Worm (Caenorhabditis elegans): Measurements from ENCODE around the gene W10C4.1.

W10C4.1 gene

DNA sequence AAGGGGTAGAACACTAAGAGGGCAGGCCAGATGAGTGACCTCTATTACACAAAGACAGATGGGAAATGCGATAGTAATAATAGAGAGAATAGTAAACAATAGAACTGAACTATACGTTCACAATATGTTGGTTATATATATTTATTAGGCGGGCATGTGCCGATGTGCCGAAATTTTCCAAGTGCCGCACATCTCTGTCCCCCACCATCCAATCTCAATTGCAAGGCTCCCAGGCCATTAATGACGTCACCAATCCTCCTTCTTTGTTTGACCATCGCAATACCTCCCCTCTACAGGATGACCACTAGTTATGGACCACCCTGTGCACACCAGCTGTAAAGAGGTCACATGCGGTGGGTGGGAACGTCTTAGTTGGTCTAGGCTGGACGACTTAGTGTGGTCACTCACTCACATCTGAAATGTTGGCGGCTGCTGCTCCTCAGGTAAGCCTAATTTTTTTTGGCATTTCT is 27.8 kb downstream of the W10C4.1 start, which contains the start of gene F40G9.6:
Gene F40G9.6, plus strand, starts transcription at position 420 of the 470 bp plus-strand sequence.
- TF ChIP-seq die-1 (tag; optimal IDR thresholded peaks at IDR 0.05) = no peak
- TF ChIP-seq K12H6.12 (tag; optimal IDR thresholded peaks at IDR 0.05) = no peak
- no peak for TF ChIP-seq madf-3 (GFP tag; IDR thresholded peaks at IDR 0.05)
- no peak for TF ChIP-seq him-1 (tag; optimal IDR thresholded peaks at IDR 0.05)
- TF ChIP-seq Y95B8A.8 (GFP tag; IDR thresholded peaks at IDR 0.05) = no peak
- TF ChIP-seq mcd-1 (GFP tag; IDR thresholded peaks at IDR 0.05) = no peak
- TF ChIP-seq madf-10 (tag; optimal IDR thresholded peaks at IDR 0.05) = no peak
- no peak for TF ChIP-seq Y53F4B.3 (GFP tag; IDR thresholded peaks at IDR 0.05)
- TF ChIP-seq ccch-3 (GFP tag; optimal IDR thresholded peaks at IDR 0.05) = no peak
- no peak for TF ChIP-seq ztf-26 (tag; optimal IDR thresholded peaks at IDR 0.05)
- TF ChIP-seq egrh-3 (GFP tag; IDR thresholded peaks at IDR 0.05) = no peak

DNA sequence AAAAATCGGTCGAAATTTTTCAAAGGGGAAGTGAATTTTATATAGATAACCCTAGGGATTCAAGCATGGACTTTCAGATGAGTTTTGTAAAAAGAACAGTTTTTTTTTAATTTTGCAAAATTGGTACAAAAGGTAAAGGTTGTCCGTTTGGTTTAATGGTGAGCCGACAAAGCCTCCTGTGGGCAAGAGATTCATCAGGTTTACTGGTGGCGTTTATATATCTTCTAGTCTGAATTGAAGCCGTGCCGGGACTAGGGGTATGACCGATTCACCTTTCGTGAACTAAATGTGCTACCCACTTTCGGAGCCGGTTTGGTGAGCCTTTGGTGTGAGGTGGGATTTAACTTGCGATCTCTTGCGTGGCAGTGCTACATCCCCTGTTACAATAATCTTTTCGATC is 28.8 kb downstream of the W10C4.1 start:
- no peak for TF ChIP-seq lin-35 (GFP tag; optimal IDR thresholded peaks at IDR 0.05)
- no peak for TF ChIP-seq F55B11.4 (tag; optimal IDR thresholded peaks at IDR 0.05; ENCODE audit: borderline replicate concordance, insufficient read depth)
- no peak for TF ChIP-seq hmg-1.2 (GFP tag; IDR thresholded peaks at IDR 0.05)
- no peak for TF ChIP-seq nfya-2 (GFP tag; IDR thresholded peaks at IDR 0.05)
- no peak for TF ChIP-seq bed-1 (GFP tag; IDR thresholded peaks at IDR 0.05)
- TF ChIP-seq attf-5 (GFP tag; optimal IDR thresholded peaks at IDR 0.05) = no peak
- no peak for TF ChIP-seq C17E4.6 (GFP tag; IDR thresholded peaks at IDR 0.05)
- no peak for TF ChIP-seq F22D6.2 (tag; optimal IDR thresholded peaks at IDR 0.05)
- TF ChIP-seq sptf-2 (GFP tag; optimal IDR thresholded peaks at IDR 0.05) = no peak
- no peak for TF ChIP-seq atf-7 (tag; optimal IDR thresholded peaks at IDR 0.05)
- TF ChIP-seq F39B2.1 (GFP tag; IDR thresholded peaks at IDR 0.05) = no peak

DNA sequence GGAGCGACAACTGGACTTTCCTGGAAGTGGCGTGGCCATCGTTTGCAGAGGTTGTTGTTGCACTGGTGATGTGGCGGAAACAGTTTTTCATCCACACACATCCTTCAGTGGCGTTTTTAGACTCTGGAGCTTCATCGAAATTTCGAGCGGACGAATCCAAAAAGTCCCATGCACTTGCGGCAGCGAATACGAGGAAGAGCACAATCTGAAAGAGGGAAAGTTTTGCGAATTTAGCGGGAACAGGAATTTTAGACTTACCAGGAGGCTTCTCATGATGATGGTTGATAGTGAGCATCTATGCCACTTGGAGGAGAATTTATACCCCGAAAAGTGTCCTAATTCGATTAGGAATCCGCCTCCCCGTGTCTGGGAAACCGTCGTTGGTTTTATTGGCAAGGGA is 29.2 kb downstream of the W10C4.1 start, which contains the start of gene F40G9.14:
Gene F40G9.14, minus strand, starts transcription at position 101 of the 400 bp plus-strand sequence.
- TF ChIP-seq Y79H2A.3 (GFP tag; conservative IDR thresholded peaks at IDR 0.05) (no peak), tbx-9 (tag; optimal IDR thresholded peaks at IDR 0.05; ENCODE audit: borderline replicate concordance) (no peak), zim-3 (tag; optimal IDR thresholded peaks at IDR 0.05) (no peak), T26A5.8 (tag; optimal IDR thresholded peaks at IDR 0.05) (no peak), attf-3 (GFP tag; conservative IDR thresholded peaks at IDR 0.05) (no peak), F23B12.7 (tag; optimal IDR thresholded peaks at IDR 0.05; ENCODE audit: insufficient read depth) (no peak), C17E4.6 (GFP tag; IDR thresholded peaks at IDR 0.05) (no peak), atf-7 (tag; optimal IDR thresholded peaks at IDR 0.05) (no peak), bed-2 (GFP tag; IDR thresholded peaks at IDR 0.05) (no peak), nhr-90 (tag; optimal IDR thresholded peaks at IDR 0.05) (no peak), F39B2.1 (GFP tag; IDR thresholded peaks at IDR 0.05) (no peak)

ce11 chrIII:175733-176132 is 31.2 kb downstream of the W10C4.1 start, which contains the start of gene clec-148:
TSS of gene clec-148 (minus strand) at chrIII:175833.
- TF ChIP-seq snpc-1.3 (tag; optimal IDR thresholded peaks at IDR 0.05; ENCODE audit: insufficient read depth) (no peak), ama-1 (optimal IDR thresholded peaks at IDR 0.05) (no peak), ama-1 (GFP tag; optimal IDR thresholded peaks at IDR 0.05) (no peak), K12H6.12 (tag; optimal IDR thresholded peaks at IDR 0.05) (no peak), lsl-1 (GFP tag; optimal IDR thresholded peaks at IDR 0.05) (no peak), rec-8 (tag; optimal IDR thresholded peaks at IDR 0.05) (no peak), F23B12.7 (tag; optimal IDR thresholded peaks at IDR 0.05; ENCODE audit: insufficient read depth) (no peak), ekl-4 (GFP tag; IDR thresholded peaks at IDR 0.05) (no peak), cebp-1 (GFP tag; IDR thresholded peaks at IDR 0.05) (no peak), cebp-1 (tag; optimal IDR thresholded peaks at IDR 0.05) (no peak), T07F8.4 (tag; optimal IDR thresholded peaks at IDR 0.05) (no peak), B0019.2 (GFP tag; conservative IDR thresholded peaks at IDR 0.05) (no peak), F57A8.1 (GFP tag; optimal IDR thresholded peaks at IDR 0.05) (no peak), rcor-1 (GFP tag; IDR thresholded peaks at IDR 0.05) (no peak), F37B4.10 (GFP tag; IDR thresholded peaks at IDR 0.05) (no peak), ceh-79 (tag; optimal IDR thresholded peaks at IDR 0.05) (no peak), pbrm-1 (GFP tag; IDR thresholded peaks at IDR 0.05) (no peak), ceh-91 (GFP tag; IDR thresholded peaks at IDR 0.05) (no peak)
